Worm (Caenorhabditis elegans): ENCODE results near the gene pepm-1.

ce11 chrV:14378986-14379385 lies 50.1 kb downstream of the pepm-1 start, which contains the start of gene npr-43:
- TF ChIP-seq dpl-1 (GFP tag; optimal IDR thresholded peaks at IDR 0.05) (no peak), sea-2 (GFP tag; IDR thresholded peaks at IDR 0.05) (no peak), unc-62 (GFP tag; optimal IDR thresholded peaks at IDR 0.05) (no peak), F22D6.2 (tag; optimal IDR thresholded peaks at IDR 0.05) (no peak), bed-1 (GFP tag; IDR thresholded peaks at IDR 0.05) (no peak), ZK185.1 (tag; optimal IDR thresholded peaks at IDR 0.05; ENCODE audit: poor library complexity, severe bottlenecking) (no peak), lir-1 (GFP tag; conservative IDR thresholded peaks at IDR 0.05) (no peak), snpc-4 (GFP tag; optimal IDR thresholded peaks at IDR 0.05) (no peak), snpc-4 (tag; optimal IDR thresholded peaks at IDR 0.05) (no peak), unc-130 (GFP tag; optimal IDR thresholded peaks at IDR 0.05) (no peak), B0019.2 (GFP tag; conservative IDR thresholded peaks at IDR 0.05) (no peak), hmg-20 (GFP tag; IDR thresholded peaks at IDR 0.05) (no peak)
